Worm (Caenorhabditis elegans) whole organism, L4/young adult: ENCODE measurements around the gene coq-8.
A peak's percentile ranks its signal among the peaks of the same experiment; 100 is the strongest.

Source experiments
- W03F9.2 ChIP-seq: fragments of 150-350 bp; optimal IDR thresholded peaks from 2 replicates; lab custom pipeline; 2014; ENCODE audit warnings: missing biosample characterization, missing genetic modification characterization
- dao-5 ChIP-seq: sonication (generic microtip); optimal IDR thresholded peaks from 2 replicates; lab custom pipeline; 2016; ENCODE audit warnings: missing genotype, missing genetic modification characterization, moderate library complexity, missing compliant biosample characterization
- him-1 ChIP-seq: sonication (generic microtip); optimal IDR thresholded peaks from 2 replicates; lab custom pipeline; 2016; ENCODE audit warnings: missing genotype, missing genetic modification reagents, missing genetic modification characterization, missing compliant biosample characterization

Gene coq-8

ce11 chrIII:4881955-4882354 is 18.7 kb downstream of the coq-8 start:
- TF ChIP-seq him-1 (tag; lab: Kevin White, UChicago), result no peak
- no peak for TF ChIP-seq dao-5 (tag; lab: Kevin White, UChicago)
- TF ChIP-seq W03F9.2 (tag; lab: Kevin White, UChicago), result no peak

ce11 chrIII:4883429-4883828 is 20.2 kb downstream of the coq-8 start, which contains the start of gene clec-5:
TSS of gene clec-5 (minus strand) at chrIII:4883606.
- TF ChIP-seq W03F9.2 (tag; lab: Kevin White, UChicago) (no peak), him-1 (tag; lab: Kevin White, UChicago) (no peak), dao-5 (tag; lab: Kevin White, UChicago) (no peak)

ce11 chrIII:4887291-4887690 is 24.1 kb downstream of the coq-8 start, which contains the start of gene clec-6:
TSS of gene clec-6 (minus strand) at chrIII:4887444.
- TF ChIP-seq him-1 (tag; lab: Kevin White, UChicago) (no peak), dao-5 (tag; lab: Kevin White, UChicago) (no peak), W03F9.2 (tag; lab: Kevin White, UChicago) (no peak)

- TF ChIP-seq him-1 (tag; lab: Kevin White, UChicago) (no peak), dao-5 (tag; lab: Kevin White, UChicago) (no peak), W03F9.2 (tag; lab: Kevin White, UChicago) (no peak)
Measured at ce11 chrIII:4890997-4891396, 27.8 kb downstream of the coq-8 start, which contains the start of gene F26F4.5. TSS of gene F26F4.5 (minus strand) at chrIII:4891252.

DNA sequence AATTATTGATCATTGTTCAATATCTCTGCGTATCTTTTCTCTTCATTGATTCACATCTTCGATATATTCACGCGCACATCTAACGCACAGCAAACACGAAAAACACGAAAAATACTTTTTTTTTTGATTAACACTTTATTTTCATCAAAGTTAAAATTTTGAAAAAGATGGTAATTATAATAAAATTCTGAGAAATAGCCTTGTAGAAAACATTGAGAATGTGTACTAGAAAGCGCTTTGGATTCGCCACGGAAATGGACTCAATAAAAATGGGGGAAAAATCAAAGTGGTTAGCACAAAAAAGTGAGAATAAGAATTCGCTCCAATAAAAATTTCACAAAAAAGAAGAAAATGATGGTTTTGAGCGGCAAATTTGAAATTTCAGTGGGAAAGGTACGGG is 30.3 kb downstream of the coq-8 start, which contains the start of gene F26F4.6:
TSS of gene F26F4.6 (minus strand) at position 101 of the 400 bp plus-strand sequence.
- TF ChIP-seq him-1 (tag; lab: Kevin White, UChicago) (no peak), W03F9.2 (tag; lab: Kevin White, UChicago) (no peak), dao-5 (tag; lab: Kevin White, UChicago) (no peak)

DNA sequence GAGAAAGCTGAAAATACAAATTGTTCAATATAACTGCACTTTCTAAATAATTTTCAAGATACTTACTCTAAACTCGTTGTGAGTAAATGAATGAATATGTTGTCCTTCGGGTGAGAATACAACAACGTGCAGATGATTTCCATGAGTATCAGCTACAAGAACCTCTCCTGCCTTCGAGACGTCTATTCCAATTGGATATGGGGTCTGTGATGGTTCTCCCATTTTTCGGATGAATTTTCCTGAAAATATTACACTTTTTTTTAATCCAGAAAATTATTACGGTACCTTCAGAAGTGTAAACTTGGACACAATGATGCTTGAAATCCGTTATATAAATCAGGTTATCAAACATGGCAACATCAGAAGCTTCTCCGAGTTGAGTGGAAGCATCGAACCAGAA is 32.1 kb downstream of the coq-8 start:
- TF ChIP-seq dao-5 (tag; lab: Kevin White, UChicago), result no peak
- no peak for TF ChIP-seq W03F9.2 (tag; lab: Kevin White, UChicago)
- TF ChIP-seq him-1 (tag; lab: Kevin White, UChicago), result no peak

DNA sequence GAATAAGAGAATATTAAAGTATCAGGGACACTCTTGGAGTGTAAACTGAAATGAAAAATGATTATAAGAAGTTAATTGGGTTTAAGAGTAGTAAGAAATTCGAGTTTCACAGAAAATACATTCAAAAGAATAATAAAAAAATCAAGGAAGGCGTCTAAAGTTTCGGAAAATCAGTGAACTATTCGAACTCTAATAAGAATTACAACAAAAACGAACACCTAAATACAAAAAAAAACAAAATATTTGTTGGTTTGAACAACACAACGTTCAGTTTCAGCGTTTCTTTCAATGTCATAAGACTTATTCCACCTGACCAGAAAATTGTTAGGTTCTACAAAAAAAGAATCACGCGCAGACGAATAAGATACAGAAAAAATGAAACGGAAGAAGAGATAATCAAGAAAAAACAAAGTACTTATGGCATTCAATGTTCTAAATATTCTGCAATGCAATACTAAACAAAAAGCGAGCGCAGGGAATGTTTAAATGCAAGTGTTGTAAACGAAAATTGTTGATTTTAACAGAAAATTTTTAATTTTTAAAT is 35.9 kb downstream of the coq-8 start, which contains the start of gene nhl-2:
TSS of gene nhl-2 (minus strand) at position 51 of the 544 bp plus-strand sequence.
- TF ChIP-seq W03F9.2 (tag; lab: Kevin White, UChicago) (no peak), dao-5 (tag; lab: Kevin White, UChicago) (no peak), him-1 (tag; lab: Kevin White, UChicago) (no peak)

- TF ChIP-seq dao-5 (tag; lab: Kevin White, UChicago) (no peak), him-1 (tag; lab: Kevin White, UChicago) (peak; percentile 98), W03F9.2 (tag; lab: Kevin White, UChicago) (peak; percentile 95)
Measured at ce11 chrIII:4899728-4900127, 36.5 kb downstream of the coq-8 start.

- no peak for TF ChIP-seq him-1 (tag; lab: Kevin White, UChicago)
- no peak for TF ChIP-seq dao-5 (tag; lab: Kevin White, UChicago)
- TF ChIP-seq W03F9.2 (tag; lab: Kevin White, UChicago), result no peak
Measured at ce11 chrIII:4900260-4900659, 37.0 kb downstream of the coq-8 start, which contains the start of gene tag-340. TSS of gene tag-340 (plus strand) at chrIII:4900508.

DNA sequence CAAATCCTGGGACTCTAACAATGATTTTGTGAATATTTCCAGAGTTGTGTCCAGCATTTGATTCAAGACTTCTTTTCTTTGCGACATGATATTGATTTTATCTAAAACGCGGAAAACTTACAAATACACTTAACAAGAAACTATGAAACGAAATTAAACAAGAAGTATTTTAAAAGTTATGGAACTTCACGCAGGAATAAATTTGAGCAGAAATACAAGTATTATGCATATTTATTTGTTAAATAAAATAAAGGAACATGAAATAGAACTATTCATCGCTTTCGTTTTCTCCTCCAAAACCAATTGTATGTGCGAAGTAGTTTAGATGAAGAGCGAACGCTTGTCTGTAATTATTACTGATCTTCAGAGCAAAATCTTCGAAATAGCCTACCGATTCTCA is 40.6 kb downstream of the coq-8 start, which contains the start of gene kbp-2:
TSS of gene kbp-2 (minus strand) at position 101 of the 400 bp plus-strand sequence.
- TF ChIP-seq W03F9.2 (tag; lab: Kevin White, UChicago) (no peak), dao-5 (tag; lab: Kevin White, UChicago) (no peak), him-1 (tag; lab: Kevin White, UChicago) (no peak)

- no peak for TF ChIP-seq W03F9.2 (tag; lab: Kevin White, UChicago)
- no peak for TF ChIP-seq him-1 (tag; lab: Kevin White, UChicago)
- TF ChIP-seq dao-5 (tag; lab: Kevin White, UChicago), result no peak
Measured at ce11 chrIII:4905405-4905804, 42.2 kb downstream of the coq-8 start, which contains the start of gene F26F4.8. TSS of gene F26F4.8 (minus strand) at chrIII:4905473.

DNA sequence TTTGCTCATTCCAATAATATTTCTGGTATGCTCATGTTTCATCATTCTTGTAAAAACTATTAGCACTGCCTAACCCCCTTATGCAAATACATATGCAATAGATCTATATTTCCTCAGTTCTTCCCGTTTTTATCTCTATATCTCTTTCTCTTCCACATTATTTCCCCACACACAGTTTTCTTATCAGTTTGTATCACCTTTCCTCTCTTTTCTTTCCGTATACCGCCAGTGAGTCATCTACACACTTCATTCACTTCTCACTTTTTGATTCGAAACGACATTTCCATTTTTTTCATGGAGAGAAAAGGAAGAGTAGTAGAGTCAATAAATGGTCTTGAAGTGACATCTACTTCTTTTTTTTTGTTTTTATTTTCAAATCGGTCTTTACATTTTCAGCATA is 43.1 kb downstream of the coq-8 start:
- TF ChIP-seq W03F9.2 (tag; lab: Kevin White, UChicago) (no peak), dao-5 (tag; lab: Kevin White, UChicago) (no peak), him-1 (tag; lab: Kevin White, UChicago) (no peak)

- TF ChIP-seq dao-5 (tag; lab: Kevin White, UChicago), result no peak
- no peak for TF ChIP-seq him-1 (tag; lab: Kevin White, UChicago)
- no peak for TF ChIP-seq W03F9.2 (tag; lab: Kevin White, UChicago)
Measured at ce11 chrIII:4906896-4907295, 43.7 kb downstream of the coq-8 start, which contains the start of gene rom-1. TSS of gene rom-1 (plus strand) at chrIII:4907196.

- TF ChIP-seq him-1 (tag; lab: Kevin White, UChicago) (no peak), dao-5 (tag; lab: Kevin White, UChicago) (no peak), W03F9.2 (tag; lab: Kevin White, UChicago) (no peak)
Measured at ce11 chrIII:4909938-4910337, 46.7 kb downstream of the coq-8 start, which contains the start of gene F26F4.12. TSS of gene F26F4.12 (minus strand) at chrIII:4910038.
